Worm (Caenorhabditis elegans): Measurements from ENCODE around the gene C55A6.4.
A peak's percentile ranks its signal among the peaks of the same experiment; 100 is the strongest.

C55A6.4 gene

DNA sequence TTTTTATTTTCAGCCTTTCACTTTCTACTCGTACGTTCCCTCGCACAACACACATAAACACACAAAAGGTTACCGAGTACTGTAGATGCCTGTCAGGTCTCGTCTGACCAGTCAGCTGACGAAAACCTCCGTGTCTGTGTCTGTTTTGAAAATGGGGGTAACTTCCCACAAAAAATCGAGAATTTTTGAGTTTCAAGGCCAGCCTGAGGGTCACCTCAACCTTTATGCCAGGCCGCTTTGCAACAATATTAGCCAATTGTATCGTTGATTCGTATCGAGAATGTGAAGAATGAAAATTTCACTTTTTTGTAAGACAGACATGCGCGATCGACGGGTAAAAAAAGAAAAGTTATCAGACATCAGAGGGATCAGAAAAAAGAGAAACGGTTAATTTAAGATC lies 13.4 kb upstream of the C55A6.4 start (continued):
- TF ChIP-seq ceh-20 (GFP tag; IDR thresholded peaks at IDR 0.05) (0 out of 2 replicates have a peak, but pooled peaks have one; percentile 10), dmd-8 (GFP tag; IDR thresholded peaks at IDR 0.05) (no peak), dmd-6 (GFP tag; IDR thresholded peaks at IDR 0.05) (peak; percentile 31), mdl-1 (tag; optimal IDR thresholded peaks at IDR 0.05) (peak in 1 of 2 experiments; percentile 7), fos-1 (tag; optimal IDR thresholded peaks at IDR 0.05) (no peak), daf-16 (GFP tag; optimal IDR thresholded peaks at IDR 0.05) (no peak), daf-16 (tag; optimal IDR thresholded peaks at IDR 0.05) (no peak), unc-39 (tag; optimal IDR thresholded peaks at IDR 0.05) (no peak), hlh-30 (tag; optimal IDR thresholded peaks at IDR 0.05; ENCODE audit: insufficient read depth) (peak; percentile 82)

DNA sequence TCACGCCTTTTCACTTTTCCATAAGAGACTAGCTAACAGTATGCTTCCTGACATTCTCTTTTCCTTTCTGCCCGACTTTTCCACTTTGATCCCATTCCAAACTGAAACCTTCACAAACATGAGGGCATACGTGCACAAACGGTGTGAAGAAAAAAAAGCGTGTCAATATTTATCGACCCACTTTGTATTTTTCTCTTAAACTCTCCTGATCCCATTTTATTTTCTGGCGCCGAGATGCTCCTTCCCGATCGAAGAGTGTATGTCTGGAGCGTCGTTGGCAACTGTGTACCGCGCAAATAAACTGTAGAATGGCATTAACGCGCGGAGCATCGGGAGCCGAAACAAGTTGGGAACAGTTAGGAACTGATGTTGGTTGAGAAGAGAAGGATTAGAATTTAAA lies 11.9 kb upstream of the C55A6.4 start:
- TF ChIP-seq aha-1 (tag) (peak; percentile 64), lim-7 (GFP tag; IDR thresholded peaks at IDR 0.05) (no peak), mep-1 (tag; optimal IDR thresholded peaks at IDR 0.05) (no peak), pha-4 (GFP tag; IDR thresholded peaks at IDR 0.05) (no peak), pha-4 (tag; optimal IDR thresholded peaks at IDR 0.05) (peak; percentile 71), dve-1 (tag; optimal IDR thresholded peaks at IDR 0.05; ENCODE audit: insufficient read depth) (no peak), attf-4 (tag; optimal IDR thresholded peaks at IDR 0.05) (no peak)

DNA sequence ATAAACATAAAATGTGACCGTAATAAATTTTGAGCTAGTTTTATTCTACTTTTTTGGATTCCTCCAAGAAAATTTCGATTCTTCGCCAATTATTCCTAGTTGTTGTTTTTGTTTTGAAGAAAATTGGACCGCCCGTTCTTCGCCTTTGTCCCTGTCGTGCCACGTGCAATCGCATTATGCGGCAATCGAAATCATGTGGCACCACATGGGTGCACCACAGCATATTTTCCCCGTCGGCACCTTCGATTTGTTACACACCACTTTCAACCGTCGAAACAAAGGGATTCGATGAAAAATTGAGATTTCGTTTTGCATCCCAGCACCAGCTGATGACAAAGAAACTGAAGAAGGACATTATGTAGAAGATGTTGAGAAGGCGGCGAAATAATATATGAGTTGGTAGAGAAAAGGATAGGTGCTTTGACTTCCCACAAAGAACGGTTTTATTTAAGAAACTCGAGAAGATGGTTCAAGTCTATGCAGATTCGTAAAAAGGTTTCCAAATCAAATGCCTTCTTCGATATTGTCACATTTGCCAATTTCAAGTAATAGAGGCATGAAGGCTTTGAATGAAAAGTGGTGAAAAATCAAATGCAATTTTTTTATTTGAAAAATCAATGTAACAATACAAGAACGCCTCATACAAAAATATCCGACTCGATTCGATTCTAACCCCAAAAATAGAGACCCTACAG lies 11.1 kb upstream of the C55A6.4 start:
- TF ChIP-seq hlh-30 (tag; optimal IDR thresholded peaks at IDR 0.05; ENCODE audit: insufficient read depth) (peak; percentile 50), ZK337.2 (GFP tag; IDR thresholded peaks at IDR 0.05) (no peak), unc-62 (GFP tag; optimal IDR thresholded peaks at IDR 0.05 in 1 of 2) (peak in 1 of 2 experiments; percentile 91), unc-62 (tag; optimal IDR thresholded peaks at IDR 0.05) (no peak)

DNA sequence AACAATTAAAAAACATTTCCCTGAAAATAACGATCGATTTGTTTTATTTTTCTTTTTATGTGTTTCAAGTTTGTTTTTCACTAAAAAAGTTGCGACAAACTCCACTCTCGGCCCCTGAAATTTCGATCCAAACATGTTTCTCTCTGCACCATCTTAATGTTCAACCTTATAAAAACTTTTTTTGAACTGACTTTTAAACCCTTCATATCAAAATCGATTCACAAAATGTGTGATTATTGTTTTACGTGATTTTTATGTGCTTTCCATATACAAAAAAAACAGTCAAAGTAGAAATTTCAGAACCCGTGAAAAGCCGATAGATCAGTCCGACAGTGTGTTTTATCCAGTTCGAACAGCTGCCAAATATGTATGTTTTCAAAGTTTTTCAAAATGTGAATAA lies 9.8 kb upstream of the C55A6.4 start, which contains the start of gene ccch-1:
Gene ccch-1 (plus strand): TSS at position 301 of the 400 bp plus-strand sequence.
- TF ChIP-seq tag-97 (GFP tag; IDR thresholded peaks at IDR 0.05) (no peak), ceh-32 (tag; optimal IDR thresholded peaks at IDR 0.05; ENCODE audit: poor library complexity) (no peak), egl-27 (tag; optimal IDR thresholded peaks at IDR 0.05) (no peak), zfp-2 (tag; optimal IDR thresholded peaks at IDR 0.05) (no peak), T20F7.1 (GFP tag; optimal IDR thresholded peaks at IDR 0.05) (no peak), dmd-6 (GFP tag; IDR thresholded peaks at IDR 0.05) (no peak), zip-11 (GFP tag; IDR thresholded peaks at IDR 0.05) (no peak), pha-4 (GFP tag; IDR thresholded peaks at IDR 0.05) (no peak), pha-4 (tag; optimal IDR thresholded peaks at IDR 0.05) (no peak), duxl-1 (tag; optimal IDR thresholded peaks at IDR 0.05; ENCODE audit: poor library complexity) (no peak), ceh-20 (GFP tag; IDR thresholded peaks at IDR 0.05) (no peak), unc-62 (GFP tag; optimal IDR thresholded peaks at IDR 0.05 in 1 of 2) (no peak), unc-62 (tag; optimal IDR thresholded peaks at IDR 0.05) (no peak), Y48G9A.11 (GFP tag; IDR thresholded peaks at IDR 0.05) (no peak), unc-130 (GFP tag; optimal IDR thresholded peaks at IDR 0.05) (no peak)

- TF ChIP-seq gei-8 (GFP tag; optimal IDR thresholded peaks at IDR 0.05), result no peak
- no peak for TF ChIP-seq D1046.2 (GFP tag; IDR thresholded peaks at IDR 0.05)
- no peak for TF ChIP-seq tra-1 (GFP tag; IDR thresholded peaks at IDR 0.05)
- TF ChIP-seq skn-1 (tag; optimal IDR thresholded peaks at IDR 0.05), result no peak
- no peak for TF ChIP-seq madf-9 (GFP tag; conservative IDR thresholded peaks at IDR 0.05)
- peak in 1 of 2 experiments; percentile 91 for TF ChIP-seq unc-62 (GFP tag; optimal IDR thresholded peaks at IDR 0.05 in 1 of 2)
- TF ChIP-seq unc-62 (tag; optimal IDR thresholded peaks at IDR 0.05), result no peak
Measured at ce11 chrV:11526927-11527491, 9.3 kb upstream of the C55A6.4 start.

All from whole organism, L4 larva.